Worm (Caenorhabditis elegans): ENCODE data around the gene pkc-2.

- TF ChIP-seq dpl-1 (GFP tag; optimal IDR thresholded peaks at IDR 0.05) (no peak), somi-1 (GFP tag; optimal IDR thresholded peaks at IDR 0.05) (no peak), mxl-1 (tag; optimal IDR thresholded peaks at IDR 0.05) (no peak), snpc-4 (GFP tag; optimal IDR thresholded peaks at IDR 0.05) (no peak), snpc-4 (tag; optimal IDR thresholded peaks at IDR 0.05) (no peak), Y79H2A.3 (GFP tag; conservative IDR thresholded peaks at IDR 0.05) (no peak), lin-35 (GFP tag; optimal IDR thresholded peaks at IDR 0.05) (no peak), unc-62 (GFP tag; optimal IDR thresholded peaks at IDR 0.05) (no peak), pbrm-1 (GFP tag; IDR thresholded peaks at IDR 0.05) (no peak), ceh-40 (GFP tag; IDR thresholded peaks at IDR 0.05) (no peak)
Measured at ce11 chrX:9405922-9406321, 41.3 kb downstream of the pkc-2 start.
